Worm (Caenorhabditis elegans) whole organism, midembryonic: ENCODE results near the gene Y47A7.2.

Experiments used
- klf-2 ChIP-seq: fragments of 200-800 bp; sonication (Bioruptor generic); conservative IDR thresholded peaks from 2 replicates; pipeline ENCODE4 v1.3.6; 2022; ENCODE audit warnings: missing genetic modification reagents, missing genetic modification characterization, missing compliant biosample characterization
- tab-1 ChIP-seq: fragments of 200-800 bp; sonication (Bioruptor generic); IDR thresholded peaks from 2 replicates; pipeline ENCODE4 v1.3.6; 2022; ENCODE audit warnings: missing genetic modification characterization, missing compliant biosample characterization

- no peak for TF ChIP-seq tab-1 (GFP tag; lab: Robert Waterston, UW)
- no peak for TF ChIP-seq klf-2
Observed at ce11 chrV:5213674-5214073, 15.5 kb upstream of the Y47A7.2 start.
